Worm (Caenorhabditis elegans) whole organism, young adult: ENCODE results near the gene srz-15.
"Not testable (repeated sequence)": the region's sequence is repeated elsewhere in the genome, so short reads cannot be mapped to it uniquely, and the experiment has no call there.

Experiments used
- D2030.7 ChIP-seq: fragments of 200-800 bp; sonication (Bioruptor generic); IDR thresholded peaks from 2 replicates; pipeline ENCODE4 v1.3.6; 2022; ENCODE audit warnings: missing genetic modification reagents, missing genetic modification characterization, missing compliant biosample characterization
- F23B12.7 ChIP-seq: sonication (generic microtip); optimal IDR thresholded peaks from 2 replicates; lab custom pipeline; 2017; ENCODE audit warnings: missing genetic modification characterization, mild to moderate bottlenecking, missing compliant biosample characterization, antibody characterized with exemption, moderate library complexity; ENCODE audit not compliant: insufficient read depth
- F37B4.10 ChIP-seq: fragments of 200-800 bp; sonication (Bioruptor generic); IDR thresholded peaks from 2 replicates; pipeline ENCODE4 v1.3.6; 2022; ENCODE audit warnings: missing genetic modification characterization, missing compliant biosample characterization
- F39B2.1 ChIP-seq: fragments of 200-800 bp; sonication (Bioruptor generic); IDR thresholded peaks from 2 replicates; pipeline ENCODE4 v1.3.6; 2022; ENCODE audit warnings: missing genetic modification reagents, missing genetic modification characterization, missing compliant biosample characterization
- F52B5.7 ChIP-seq: sonication (generic microtip); optimal IDR thresholded peaks from 2 replicates; lab custom pipeline; 2016; ENCODE audit warnings: mild to moderate bottlenecking, missing genetic modification characterization, missing compliant biosample characterization
- F57A8.1 ChIP-seq: fragments of 200-800 bp; sonication (Bioruptor generic); optimal IDR thresholded peaks from 2 replicates; lab custom pipeline; 2018; ENCODE audit warnings: mild to moderate bottlenecking, missing genetic modification characterization, moderate library complexity, missing compliant biosample characterization
- akir-1 ChIP-seq: fragments of 200-800 bp; sonication (Bioruptor generic); optimal IDR thresholded peaks from 2 replicates; lab custom pipeline; 2018; ENCODE audit warnings: mild to moderate bottlenecking, missing genetic modification characterization, moderate library complexity, missing compliant biosample characterization
- aptf-3 ChIP-seq: fragments of 200-800 bp; sonication (Bioruptor generic); IDR thresholded peaks from 2 replicates; pipeline ENCODE4 v1.3.6; 2022; ENCODE audit warnings: missing genetic modification characterization, missing compliant biosample characterization
- atf-7 ChIP-seq: sonication (generic microtip); optimal IDR thresholded peaks from 2 replicates; lab custom pipeline; 2017; ENCODE audit warnings: mild to moderate bottlenecking, missing genetic modification characterization, missing compliant biosample characterization
- bed-2 ChIP-seq: fragments of 200-800 bp; sonication (Bioruptor generic); IDR thresholded peaks from 2 replicates; pipeline ENCODE4 v1.3.6; 2022; ENCODE audit warnings: missing genetic modification reagents, missing genetic modification characterization, missing compliant biosample characterization
- cebp-2 ChIP-seq: fragments of 200-800 bp; sonication (Bioruptor generic); IDR thresholded peaks from 2 replicates; pipeline ENCODE4 v1.3.6; 2022; ENCODE audit warnings: missing genetic modification characterization, missing compliant biosample characterization
- ceh-100 ChIP-seq: fragments of 200-800 bp; sonication (Bioruptor generic); IDR thresholded peaks from 2 replicates; pipeline ENCODE4 v1.3.6; 2022; ENCODE audit warnings: missing genetic modification reagents, missing genetic modification characterization, missing compliant biosample characterization
- ceh-91 ChIP-seq: fragments of 200-800 bp; sonication (Bioruptor generic); IDR thresholded peaks from 2 replicates; pipeline ENCODE4 v1.3.6; 2022; ENCODE audit warnings: missing genetic modification reagents, missing genetic modification characterization, missing compliant biosample characterization
- dox-1 ChIP-seq: fragments of 200-800 bp; sonication (Bioruptor generic); IDR thresholded peaks from 2 replicates; pipeline ENCODE4 v1.3.6; 2022; ENCODE audit warnings: missing genetic modification reagents, missing genetic modification characterization, missing compliant biosample characterization
- egl-44 ChIP-seq: fragments of 200-800 bp; sonication (Bioruptor generic); IDR thresholded peaks from 2 replicates; pipeline ENCODE4 v1.3.6; 2022; ENCODE audit warnings: missing genetic modification reagents, missing genetic modification characterization, missing compliant biosample characterization
- fkh-3 ChIP-seq: sonication (generic microtip); optimal IDR thresholded peaks from 2 replicates; lab custom pipeline; 2016; ENCODE audit warnings: mild to moderate bottlenecking, missing genetic modification characterization, missing compliant biosample characterization
- gei-17 ChIP-seq: fragments of 200-800 bp; sonication (Bioruptor generic); optimal IDR thresholded peaks from 2 replicates; lab custom pipeline; 2018; ENCODE audit warnings: mild to moderate bottlenecking, missing genetic modification characterization, missing compliant biosample characterization
- hrde-1 ChIP-seq: sonication (generic microtip); optimal IDR thresholded peaks from 2 replicates; lab custom pipeline; 2016; ENCODE audit warnings: missing genetic modification characterization, mild to moderate bottlenecking, missing compliant biosample characterization, moderate library complexity, missing genotype, missing genetic modification reagents, borderline replicate concordance
- hsf-1 ChIP-seq: fragments of 200-800 bp; sonication (Bioruptor generic); IDR thresholded peaks from 2 replicates; pipeline ENCODE4 v1.3.6; 2022; ENCODE audit warnings: missing genetic modification reagents, missing genetic modification characterization, missing compliant biosample characterization
- madf-6 ChIP-seq: fragments of 200-800 bp; sonication (Bioruptor generic); IDR thresholded peaks from 2 replicates; pipeline ENCODE4 v1.3.6; 2022; ENCODE audit warnings: missing genetic modification reagents, missing genetic modification characterization, missing compliant biosample characterization
- mel-28 ChIP-seq: sonication (generic microtip); optimal IDR thresholded peaks from 2 replicates; lab custom pipeline; 2016; ENCODE audit warnings: borderline replicate concordance, mild to moderate bottlenecking, missing genetic modification characterization, missing compliant biosample characterization
- mes-4 ChIP-seq: sonication (generic microtip); optimal IDR thresholded peaks from 2 replicates; lab custom pipeline; 2016; ENCODE audit warnings: missing genotype, missing genetic modification characterization, missing compliant biosample characterization
- nfya-2 ChIP-seq: fragments of 200-800 bp; sonication (Bioruptor generic); IDR thresholded peaks from 2 replicates; pipeline ENCODE4 v1.3.6; 2022; ENCODE audit warnings: missing genetic modification reagents, missing genetic modification characterization, missing compliant biosample characterization
- nhr-27 ChIP-seq: fragments of 200-800 bp; sonication (Bioruptor generic); optimal IDR thresholded peaks from 2 replicates; lab custom pipeline; 2018; ENCODE audit warnings: mild to moderate bottlenecking, missing genetic modification characterization, moderate library complexity, missing compliant biosample characterization
- nhr-80 ChIP-seq: sonication (generic microtip); optimal IDR thresholded peaks from 2 replicates; lab custom pipeline; 2016; ENCODE audit warnings: missing genetic modification characterization, missing compliant biosample characterization
- rec-8 ChIP-seq, 2 experiments: sonication (generic microtip); optimal IDR thresholded peaks; 2 replicates each; lab custom pipeline; 2016; ENCODE audit warnings: mild to moderate bottlenecking in 2 of 2, missing genetic modification characterization in 2 of 2, missing genetic modification reagents in 2 of 2, missing genotype in 2 of 2, missing biosample characterization in 1 of 2, missing compliant biosample characterization in 1 of 2, moderate library complexity in 1 of 2
- sea-2 ChIP-seq: fragments of 200-800 bp; sonication (Bioruptor generic); IDR thresholded peaks from 2 replicates; pipeline ENCODE4 v1.3.6; 2022; ENCODE audit warnings: missing genetic modification characterization, missing compliant biosample characterization
- snpc-4 ChIP-seq, 5 experiments: fragments of 150-350 bp in 1 of 5; sonication (generic microtip) in 4 of 5; optimal IDR thresholded peaks; 2 replicates each; lab custom pipeline; 2014 to 2018; ENCODE audit warnings: missing genetic modification characterization in 5 of 5, missing biosample characterization in 3 of 5, antibody characterized with exemption in 2 of 5, mild to moderate bottlenecking in 2 of 5, missing compliant biosample characterization in 2 of 5, missing genotype in 2 of 5, moderate library complexity in 2 of 5, missing genetic modification reagents in 1 of 5
- tbp1 ChIP-seq: fragments of 200-800 bp; sonication (Bioruptor generic); optimal IDR thresholded peaks from 2 replicates; lab custom pipeline; 2018; ENCODE audit warnings: mild to moderate bottlenecking, missing genetic modification characterization, missing compliant biosample characterization
- ztf-22 ChIP-seq: fragments of 200-800 bp; sonication (Bioruptor generic); optimal IDR thresholded peaks from 2 replicates; lab custom pipeline; 2018; ENCODE audit warnings: mild to moderate bottlenecking, missing genetic modification characterization, moderate library complexity, missing compliant biosample characterization
- ztf-25 ChIP-seq: fragments of 200-800 bp; sonication (Bioruptor generic); IDR thresholded peaks from 2 replicates; pipeline ENCODE4 v1.3.6; 2022; ENCODE audit warnings: missing genetic modification reagents, missing genetic modification characterization, missing compliant biosample characterization
- ztf-26 ChIP-seq: sonication (generic microtip); optimal IDR thresholded peaks from 2 replicates; lab custom pipeline; 2017; ENCODE audit warnings: missing genetic modification characterization, missing compliant biosample characterization
- ztf-28 ChIP-seq: fragments of 200-800 bp; sonication (Bioruptor generic); IDR thresholded peaks from 2 replicates; pipeline ENCODE4 v1.3.6; 2022; ENCODE audit warnings: missing genetic modification reagents, missing genetic modification characterization, missing compliant biosample characterization
- ztf-6 ChIP-seq: fragments of 200-800 bp; sonication (Bioruptor generic); IDR thresholded peaks from 2 replicates; pipeline ENCODE4 v1.3.6; 2022; ENCODE audit warnings: missing genetic modification reagents, missing genetic modification characterization, missing compliant biosample characterization

srz-15 gene

ce11 chrIV:12875260-12875659 is 40.3 kb upstream of the srz-15 start, which contains the start of gene ZK896.1:
Gene ZK896.1, minus strand, starts transcription at chrIV:12875360.
- TF ChIP-seq ztf-25 (GFP tag; lab: Robert Waterston, UW); madf-6; sea-2 (GFP tag; lab: Robert Waterston, UW): not testable (repeated sequence)

ce11 chrIV:12876558-12876957 is 39.0 kb upstream of the srz-15 start:
- TF ChIP-seq ztf-28 (GFP tag; lab: Robert Waterston, UW) (no peak), nhr-80 (tag; lab: Kevin White, UChicago) (peak; percentile 52)

- TF ChIP-seq nfya-2 (GFP tag; lab: Robert Waterston, UW), result no peak
- peak; percentile 42 for TF ChIP-seq nhr-80 (tag; lab: Kevin White, UChicago)
Observed at ce11 chrIV:12879557-12879956, 36.0 kb upstream of the srz-15 start, which contains the start of gene ZK896.5. Gene ZK896.5, minus strand, starts transcription at chrIV:12879645.

- TF ChIP-seq bed-2 (GFP tag; lab: Robert Waterston, UW), result no peak
- no peak for TF ChIP-seq F23B12.7 (tag; lab: Kevin White, UChicago)
- no peak for TF ChIP-seq rec-8 (tag; optimal IDR thresholded peaks at IDR 0.05; lab: Kevin White, UChicago)
- no peak for TF ChIP-seq F52B5.7 (tag; lab: Kevin White, UChicago)
- TF ChIP-seq akir-1, result no peak
- TF ChIP-seq ceh-91 (GFP tag; lab: Robert Waterston, UW), result no peak
- no peak for TF ChIP-seq hrde-1 (tag; lab: Kevin White, UChicago)
- TF ChIP-seq gei-17 (GFP tag; lab: Kevin White, UChicago), result no peak
- no peak for TF ChIP-seq ztf-26
- TF ChIP-seq D2030.7, result no peak
Observed at ce11 chrIV:12883190-12883589, 32.4 kb upstream of the srz-15 start, which contains the start of gene ZK896.4. Gene ZK896.4, minus strand, starts transcription at chrIV:12883290.

- no peak for TF ChIP-seq cebp-2
- no peak for TF ChIP-seq hsf-1 (GFP tag; lab: Robert Waterston, UW)
- no peak for TF ChIP-seq fkh-3 (tag; lab: Kevin White, UChicago)
- no peak for TF ChIP-seq F57A8.1 (GFP tag; lab: Kevin White, UChicago)
- TF ChIP-seq ztf-6 (GFP tag; lab: Robert Waterston, UW), result no peak
- TF ChIP-seq ceh-100 (GFP tag; lab: Robert Waterston, UW), result no peak
- no peak for TF ChIP-seq snpc-4 (GFP tag; optimal IDR thresholded peaks at IDR 0.05; lab: Kevin White, UChicago)
- TF ChIP-seq snpc-4 (tag; optimal IDR thresholded peaks at IDR 0.05; lab: Kevin White, UChicago), result no peak
- TF ChIP-seq F39B2.1 (GFP tag; lab: Robert Waterston, UW), result no peak
- TF ChIP-seq D2030.7, result no peak
- TF ChIP-seq aptf-3, result no peak
- no peak for TF ChIP-seq egl-44 (GFP tag; lab: Robert Waterston, UW)
- no peak for TF ChIP-seq bed-2 (GFP tag; lab: Robert Waterston, UW)
- TF ChIP-seq, all 124 proteins: peak for 0
Observed at ce11 chrIV:12886012-12886411, 29.6 kb upstream of the srz-15 start.

ce11 chrIV:12890445-12890844 is 25.1 kb upstream of the srz-15 start, which contains the start of gene K08D8.6:
Gene K08D8.6, minus strand, starts transcription at chrIV:12890508.
- no peak for TF ChIP-seq F37B4.10 (GFP tag; lab: Robert Waterston, UW)
- no peak for TF ChIP-seq nhr-27 (tag; lab: Kevin White, UChicago)
- TF ChIP-seq egl-44 (GFP tag; lab: Robert Waterston, UW), result no peak
- TF ChIP-seq mes-4 (tag; lab: Kevin White, UChicago), result no peak
- no peak for TF ChIP-seq rec-8 (tag; optimal IDR thresholded peaks at IDR 0.05; lab: Kevin White, UChicago)
- TF ChIP-seq gei-17 (GFP tag; lab: Kevin White, UChicago), result no peak
- TF ChIP-seq mel-28 (tag; lab: Kevin White, UChicago), result no peak
- peak; percentile 87 for TF ChIP-seq nhr-80 (tag; lab: Kevin White, UChicago)
- TF ChIP-seq dox-1 (GFP tag; lab: Robert Waterston, UW), result no peak
- TF ChIP-seq ztf-22 (GFP tag; lab: Kevin White, UChicago), result no peak
- no peak for TF ChIP-seq tbp1 (GFP tag; lab: Kevin White, UChicago)
- peak; percentile 36 for TF ChIP-seq atf-7 (tag; lab: Kevin White, UChicago)
- TF ChIP-seq, all 124 proteins: peak for 2
